Fruit fly (Drosophila melanogaster) whole organism, wandering third instar larva: Measurements from ENCODE around the gene CG17169.

ENCODE experiments used
- Abd-B ChIP-seq: fragments of >200 bp; optimal IDR thresholded peaks from 2 replicates; lab custom pipeline; 2017; ENCODE audit warnings: missing biosample characterization, missing genetic modification characterization
- CG32264 ChIP-seq: fragments of 200-800 bp; sonication (Bioruptor generic); optimal IDR thresholded peaks from 2 replicates; lab custom pipeline; 2016; ENCODE audit warnings: missing biosample characterization, missing genetic modification characterization
- CG9705 ChIP-seq: fragments of 200-800 bp; sonication (Bioruptor generic); optimal IDR thresholded peaks from 2 replicates; lab custom pipeline; 2018; ENCODE audit warnings: missing biosample characterization, mild to moderate bottlenecking, missing genetic modification characterization
- Dif ChIP-seq: fragments of 200-275, 200-300 bp; sonication (Bioruptor generic); optimal IDR thresholded peaks from 2 replicates; lab custom pipeline; 2018; ENCODE audit warnings: missing biosample characterization, missing genetic modification characterization; ENCODE audit not compliant: partially characterized antibody
- HLH106 ChIP-seq: fragments of 200-800 bp; optimal IDR thresholded peaks from 3 replicates; lab custom pipeline; 2019; ENCODE audit warnings: missing biosample characterization, mild to moderate bottlenecking, missing genetic modification characterization, moderate library complexity
- Hnf4 ChIP-seq: fragments of 200-800 bp; sonication (Bioruptor generic); optimal IDR thresholded peaks from 2 replicates; lab custom pipeline; 2016; ENCODE audit warnings: missing biosample characterization, mild to moderate bottlenecking, missing genetic modification characterization
- Hr78 ChIP-seq: fragments of >200 bp; optimal IDR thresholded peaks from 2 replicates; lab custom pipeline; 2017; ENCODE audit warnings: missing biosample characterization, missing genetic modification characterization
- Jra ChIP-seq: sonication (Bioruptor generic); optimal IDR thresholded peaks from 2 replicates; lab custom pipeline; 2016; ENCODE audit warnings: missing biosample characterization, missing genetic modification characterization
- Mio ChIP-seq: sonication (Bioruptor generic); optimal IDR thresholded peaks from 2 replicates; lab custom pipeline; 2016; ENCODE audit warnings: missing biosample characterization, missing genetic modification characterization
- Myc ChIP-seq: fragments of >200 bp; optimal IDR thresholded peaks from 2 replicates; lab custom pipeline; 2017
- Rel ChIP-seq, 2 experiments: fragments of 200-800 bp; sonication (Bioruptor generic) in 1 of 2; optimal IDR thresholded peaks; 2 replicates in 1 of 2; 3 replicates in 1 of 2; lab custom pipeline; 2016 to 2019; ENCODE audit warnings: mild to moderate bottlenecking in 2 of 2, missing biosample characterization in 2 of 2, missing genetic modification characterization in 2 of 2, moderate library complexity in 1 of 2
- Sp1 ChIP-seq: fragments of 200-800 bp; sonication (Bioruptor generic); optimal IDR thresholded peaks from 3 replicates; lab custom pipeline; 2019; ENCODE audit warnings: missing biosample characterization, mild to moderate bottlenecking, missing genetic modification characterization, moderate library complexity
- Vsx2 ChIP-seq: fragments of 200-300, 225-300 bp; sonication (Bioruptor generic); optimal IDR thresholded peaks from 2 replicates; lab custom pipeline; 2018; ENCODE audit warnings: missing biosample characterization, missing genetic modification characterization; ENCODE audit not compliant: partially characterized antibody
- br ChIP-seq: fragments of 200-800 bp; sonication (Bioruptor generic); optimal IDR thresholded peaks from 2 replicates; lab custom pipeline; 2016; ENCODE audit warnings: missing biosample characterization, missing genetic modification characterization
- brk ChIP-seq: fragments of 200-800 bp; sonication (Bioruptor generic); optimal IDR thresholded peaks from 2 replicates; lab custom pipeline; 2016; ENCODE audit warnings: missing biosample characterization, mild to moderate bottlenecking, missing genetic modification characterization
- dl ChIP-seq, 2 experiments: fragments of 175-275, 200-275 bp in 1 of 2; fragments of 200-275 bp in 1 of 2; sonication (Bioruptor generic); optimal IDR thresholded peaks; lab custom pipeline; 2018; ENCODE audit warnings: mild to moderate bottlenecking in 2 of 2, missing biosample characterization in 2 of 2, missing genetic modification characterization in 2 of 2, moderate library complexity in 2 of 2; ENCODE audit not compliant: partially characterized antibody in 2 of 2, insufficient read depth in 1 of 2
- dmrt93B ChIP-seq: fragments of 200-800 bp; sonication (Bioruptor generic); optimal IDR thresholded peaks from 2 replicates; lab custom pipeline; 2018; ENCODE audit warnings: missing biosample characterization, mild to moderate bottlenecking, missing genetic modification characterization
- ey ChIP-seq: fragments of 200-800 bp; sonication (Bioruptor generic); optimal IDR thresholded peaks from 2 replicates; lab custom pipeline; 2016; ENCODE audit warnings: missing biosample characterization, missing genetic modification characterization
- foxo ChIP-seq, 2 experiments: fragments of 200-800 bp; sonication (Bioruptor generic); optimal IDR thresholded peaks; 2 replicates in 1 of 2; 3 replicates in 1 of 2; lab custom pipeline; 2016 to 2017; ENCODE audit warnings: missing biosample characterization in 2 of 2, missing genetic modification characterization in 2 of 2
- fru ChIP-seq: fragments of 200-800 bp; sonication (Bioruptor generic); optimal IDR thresholded peaks from 3 replicates; lab custom pipeline; 2016; ENCODE audit warnings: missing biosample characterization, mild to moderate bottlenecking, missing genetic modification characterization
- h ChIP-seq: fragments of 200-800 bp; sonication (Bioruptor generic); optimal IDR thresholded peaks from 3 replicates; lab custom pipeline; 2016; ENCODE audit warnings: missing biosample characterization, mild to moderate bottlenecking, missing genetic modification characterization
- jim ChIP-seq: fragments of 175-275, 200-325 bp; sonication (Bioruptor generic); optimal IDR thresholded peaks from 2 replicates; lab custom pipeline; 2016; ENCODE audit warnings: missing biosample characterization, mild to moderate bottlenecking, missing genetic modification characterization
- lola ChIP-seq: fragments of >200 bp; optimal IDR thresholded peaks from 2 replicates; lab custom pipeline; 2017; ENCODE audit warnings: missing biosample characterization, missing genetic modification characterization
- pan ChIP-seq: fragments of >200 bp; optimal IDR thresholded peaks from 2 replicates; lab custom pipeline; 2017
- psq ChIP-seq: fragments of 200-800 bp; sonication (Bioruptor generic); optimal IDR thresholded peaks from 3 replicates; lab custom pipeline; 2017; ENCODE audit warnings: missing biosample characterization, mild to moderate bottlenecking, missing genetic modification characterization, moderate library complexity
- sage ChIP-seq: fragments of 200-800 bp; sonication (Bioruptor generic); optimal IDR thresholded peaks from 2 replicates; lab custom pipeline; 2016; ENCODE audit warnings: missing biosample characterization, mild to moderate bottlenecking, missing genetic modification characterization
- sv ChIP-seq: fragments of 200-800 bp; sonication (Bioruptor generic); optimal IDR thresholded peaks from 3 replicates; lab custom pipeline; 2016; ENCODE audit warnings: missing biosample characterization, missing genetic modification characterization
- tai ChIP-seq: sonication (Bioruptor generic); optimal IDR thresholded peaks from 2 replicates; lab custom pipeline; 2016; ENCODE audit warnings: missing biosample characterization, missing genetic modification characterization
- usp ChIP-seq: fragments of >200 bp; optimal IDR thresholded peaks from 2 replicates; lab custom pipeline; 2017; ENCODE audit warnings: missing biosample characterization, missing genetic modification characterization
- woc ChIP-seq: sonication (Bioruptor generic); optimal IDR thresholded peaks from 2 replicates; lab custom pipeline; 2016; ENCODE audit warnings: missing biosample characterization, mild to moderate bottlenecking, missing genetic modification characterization

CG17169 gene

DNA sequence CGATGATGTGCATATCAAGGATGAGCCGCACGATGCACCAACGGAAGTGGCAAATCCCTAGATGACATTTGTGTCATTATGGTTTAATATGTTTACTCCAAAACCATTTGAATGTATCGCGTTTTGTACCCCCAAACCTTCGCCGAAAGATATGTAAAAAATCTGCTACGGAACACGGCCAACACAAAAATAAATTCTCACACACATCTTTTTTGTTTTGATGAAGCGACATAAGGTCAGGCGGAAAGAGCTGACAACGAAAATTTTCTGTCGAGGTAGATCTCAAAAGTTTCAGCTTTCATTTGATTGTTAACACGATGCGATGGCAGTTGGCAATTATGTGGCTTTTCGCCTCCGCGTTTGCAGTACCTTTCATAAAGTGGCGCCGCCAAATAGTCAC is at the start of gene CG17169:
Gene CG17169, plus strand, starts transcription at position 301 of the 400 bp plus-strand sequence.
- no peak for TF ChIP-seq jim
- TF ChIP-seq tai = no peak
- no peak for TF ChIP-seq pan
- TF ChIP-seq Myc = no peak
- no peak for TF ChIP-seq fru (GFP tag; lab: Kevin White, UChicago)
- TF ChIP-seq dl (GFP tag; optimal IDR thresholded peaks at IDR 0.05; lab: Kevin White, UChicago; ENCODE audit: insufficient read depth in 1 of 2, partially characterized antibody in 2 of 2) = no peak
- TF ChIP-seq brk (GFP tag; lab: Kevin White, UChicago) = no peak
- no peak for TF ChIP-seq CG9705 (GFP tag; lab: Kevin White, UChicago)
- no peak for TF ChIP-seq HLH106 (tag; lab: Kevin White, UChicago)
- TF ChIP-seq Vsx2 (GFP tag; lab: Kevin White, UChicago) = no peak
- TF ChIP-seq dmrt93B (GFP tag; lab: Kevin White, UChicago) = no peak
- no peak for TF ChIP-seq lola (GFP tag; lab: Kevin White, UChicago)
- TF ChIP-seq, all 38 proteins: peak for 0

DNA sequence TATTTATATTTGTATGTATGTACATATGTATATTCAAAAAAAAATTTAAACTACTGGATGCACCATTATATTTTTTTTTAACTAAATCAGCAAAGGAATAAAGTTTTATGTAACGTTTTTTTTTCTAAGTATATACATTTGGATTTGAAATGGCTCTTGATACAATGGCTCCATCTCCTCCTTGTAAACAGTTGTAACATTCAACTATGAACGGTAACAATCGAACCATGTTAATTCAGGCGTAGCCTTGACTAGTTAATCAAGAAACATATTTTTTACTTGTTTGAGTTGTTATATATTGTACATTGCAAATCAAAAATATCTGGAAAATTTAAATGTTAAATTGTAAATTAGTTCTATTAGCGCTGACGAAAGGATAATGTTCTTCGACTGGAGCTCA is 48.7 kb upstream of the CG17169 start, which contains the start of gene CG12061:
Gene CG12061, plus strand, starts transcription at position 301 of the 400 bp plus-strand sequence.
- TF ChIP-seq Myc (no peak), brk (GFP tag; lab: Kevin White, UChicago) (no peak), woc (GFP tag; lab: Kevin White, UChicago) (no peak), CG9705 (GFP tag; lab: Kevin White, UChicago) (no peak), Vsx2 (GFP tag; lab: Kevin White, UChicago) (no peak), sv (GFP tag; lab: Kevin White, UChicago) (no peak), Mio (no peak), Hr78 (GFP tag; lab: Kevin White, UChicago) (no peak), psq (GFP tag; lab: Kevin White, UChicago) (no peak), sage (GFP tag; lab: Kevin White, UChicago) (no peak), Jra (GFP tag; lab: Kevin White, UChicago) (no peak), HLH106 (tag; lab: Kevin White, UChicago) (no peak), ey (GFP tag; lab: Kevin White, UChicago) (no peak), h (GFP tag; lab: Kevin White, UChicago) (no peak), lola (GFP tag; lab: Kevin White, UChicago) (no peak), dmrt93B (GFP tag; lab: Kevin White, UChicago) (no peak), br (GFP tag; lab: Kevin White, UChicago) (no peak), Abd-B (GFP tag; lab: Kevin White, UChicago) (no peak)

DNA sequence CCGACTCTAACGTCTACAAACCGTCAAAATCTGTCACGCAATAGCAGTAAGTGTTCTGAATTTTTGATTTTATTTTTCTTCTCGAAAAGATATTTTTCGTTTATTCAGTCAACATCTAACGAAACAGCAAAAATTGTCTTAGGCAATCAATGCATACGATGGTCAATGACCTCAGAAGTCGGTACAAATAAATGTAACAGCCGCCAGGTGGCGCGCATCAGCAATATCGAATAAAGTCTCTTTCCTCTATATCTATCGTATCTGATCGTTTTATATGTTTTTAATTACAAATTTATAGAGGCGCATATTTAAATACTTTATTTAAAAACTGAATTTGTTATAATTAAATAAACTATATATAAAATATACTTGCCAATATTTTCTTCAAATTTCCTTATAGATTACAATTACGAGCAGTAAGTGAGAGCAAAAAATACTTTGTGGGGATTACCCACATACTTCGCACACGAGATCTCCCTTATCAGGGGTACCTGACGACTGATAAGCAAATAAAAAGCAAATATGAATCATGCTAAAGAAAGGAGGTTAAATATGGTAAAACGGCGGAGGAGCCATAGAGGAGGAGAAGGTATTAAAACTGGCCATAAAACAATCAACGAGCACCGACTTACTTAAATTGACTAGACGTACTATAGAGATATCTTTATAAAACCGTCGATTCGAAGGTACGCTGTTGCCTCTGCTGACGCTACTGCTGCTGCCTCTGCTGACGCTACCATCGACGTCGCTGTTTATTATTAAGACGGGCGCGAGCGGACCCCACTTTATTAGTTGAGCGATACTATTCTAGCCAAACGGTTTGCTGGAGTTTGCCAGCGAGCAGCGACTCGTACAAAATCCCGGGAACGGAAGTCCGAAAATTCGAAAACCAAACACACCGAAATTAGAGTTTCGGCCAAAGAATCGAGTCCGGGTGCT is 16.7 kb upstream of the CG17169 start, which contains the start of gene CG17167:
Gene CG17167, plus strand, starts transcription at position 781 of the 939 bp plus-strand sequence.
- no peak for TF ChIP-seq brk (GFP tag; lab: Kevin White, UChicago)
- TF ChIP-seq usp (GFP tag; lab: Kevin White, UChicago) = no peak
- TF ChIP-seq Hnf4 = no peak
- TF ChIP-seq Dif = no peak
- no peak for TF ChIP-seq Rel (GFP tag; optimal IDR thresholded peaks at IDR 0.05; lab: Kevin White, UChicago)
- peak; percentile 85 for TF ChIP-seq Rel (tag; optimal IDR thresholded peaks at IDR 0.05; lab: Kevin White, UChicago)
- no peak for TF ChIP-seq HLH106 (tag; lab: Kevin White, UChicago)

DNA sequence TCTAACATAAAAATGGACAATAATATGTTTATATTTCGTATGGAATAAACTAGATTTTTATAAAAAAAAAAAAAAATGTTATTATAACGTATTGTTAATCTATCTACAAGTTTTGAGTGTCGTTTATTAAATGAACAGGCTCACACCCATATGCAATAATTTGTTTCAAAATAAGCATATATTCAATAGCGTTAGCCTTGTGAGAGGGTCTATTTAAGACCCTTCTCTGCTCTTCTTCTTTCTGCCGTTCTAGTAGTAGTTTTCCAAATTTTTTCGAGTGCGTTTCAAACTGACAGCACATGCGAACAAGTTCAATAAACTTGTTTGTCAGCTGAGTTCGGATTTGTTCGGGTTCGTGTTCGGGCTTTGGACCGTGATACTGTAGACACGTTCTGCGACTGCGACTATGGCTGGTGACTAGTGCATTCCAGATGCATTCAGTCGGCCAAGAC is 13.2 kb upstream of the CG17169 start:
- TF ChIP-seq Mio (no peak), tai (no peak), Sp1 (GFP tag; lab: Kevin White, UChicago) (peak; percentile 1), Abd-B (GFP tag; lab: Kevin White, UChicago) (no peak), woc (GFP tag; lab: Kevin White, UChicago) (peak; percentile 1), foxo (GFP tag; optimal IDR thresholded peaks at IDR 0.05; lab: Kevin White, UChicago) (peak in 1 of 2 experiments; percentile 12), HLH106 (tag; lab: Kevin White, UChicago) (peak; percentile 27), dmrt93B (GFP tag; lab: Kevin White, UChicago) (peak; percentile 22), sage (GFP tag; lab: Kevin White, UChicago) (no peak), dl (GFP tag; optimal IDR thresholded peaks at IDR 0.05; lab: Kevin White, UChicago; ENCODE audit: insufficient read depth in 1 of 2, partially characterized antibody in 2 of 2) (no peak), CG32264 (GFP tag; lab: Kevin White, UChicago) (no peak)
- TF ChIP-seq, all 38 proteins: peak for 5
